Worm (Caenorhabditis elegans): ENCODE measurements around the gene T07D3.9.

T07D3.9 gene

DNA sequence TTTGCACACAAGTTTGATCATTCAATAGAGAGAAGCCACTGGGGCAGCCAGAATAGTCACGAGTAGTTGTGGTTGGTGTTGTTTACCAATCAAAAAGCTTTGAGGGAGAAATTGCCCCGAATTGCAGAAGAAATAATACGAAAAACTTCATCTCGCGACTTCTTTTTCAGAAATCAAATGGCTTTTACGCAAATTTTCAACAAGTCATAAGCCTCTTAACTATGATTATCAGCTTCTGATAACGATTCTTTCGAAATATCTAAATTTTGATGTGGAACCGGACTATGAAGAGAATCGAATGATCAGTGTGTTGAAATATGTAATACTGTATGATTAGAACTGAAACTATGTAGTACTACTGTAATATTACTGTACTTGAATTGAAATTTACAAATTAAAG, 19.6 kb upstream of the T07D3.9 start (continued):
- no peak for TF ChIP-seq nhr-28 (tag; optimal IDR thresholded peaks at IDR 0.05)

DNA sequence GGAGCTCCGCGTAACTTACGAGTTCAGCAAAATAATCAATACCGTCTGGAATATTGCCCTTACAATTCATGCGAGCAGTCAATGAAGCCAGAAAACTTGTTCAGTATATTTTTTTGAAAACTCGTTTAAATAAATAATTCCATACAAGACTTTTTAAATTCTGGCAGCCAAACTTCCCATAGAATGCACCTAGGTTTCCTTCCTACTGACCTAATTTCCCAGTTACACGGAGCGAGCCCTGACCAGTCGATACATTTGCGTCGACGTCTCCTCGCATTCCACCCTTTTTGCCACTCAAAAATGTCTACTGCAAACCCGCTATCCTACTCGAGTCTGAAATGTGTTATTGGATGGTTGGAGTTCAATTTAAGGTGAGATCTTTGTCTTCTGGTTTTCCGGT, 16.6 kb upstream of the T07D3.9 start, which contains the start of gene fbxc-30:
TSS of gene fbxc-30 (plus strand) at position 301 of the 400 bp plus-strand sequence.
- TF ChIP-seq F49E8.2 (tag; optimal IDR thresholded peaks at IDR 0.05; ENCODE audit: borderline replicate concordance) (no peak), rbr-2 (tag; optimal IDR thresholded peaks at IDR 0.05) (no peak), nhr-42 (GFP tag; IDR thresholded peaks at IDR 0.05) (no peak), ceh-44 (GFP tag; IDR thresholded peaks at IDR 0.05) (no peak), lin-1 (GFP tag; IDR thresholded peaks at IDR 0.05) (no peak), mdt-29 (GFP tag; IDR thresholded peaks at IDR 0.05) (no peak), ZK337.2 (GFP tag; IDR thresholded peaks at IDR 0.05) (no peak), hmg-1.1 (GFP tag; IDR thresholded peaks at IDR 0.05) (no peak), mdl-1 (tag; optimal IDR thresholded peaks at IDR 0.05) (no peak)

DNA sequence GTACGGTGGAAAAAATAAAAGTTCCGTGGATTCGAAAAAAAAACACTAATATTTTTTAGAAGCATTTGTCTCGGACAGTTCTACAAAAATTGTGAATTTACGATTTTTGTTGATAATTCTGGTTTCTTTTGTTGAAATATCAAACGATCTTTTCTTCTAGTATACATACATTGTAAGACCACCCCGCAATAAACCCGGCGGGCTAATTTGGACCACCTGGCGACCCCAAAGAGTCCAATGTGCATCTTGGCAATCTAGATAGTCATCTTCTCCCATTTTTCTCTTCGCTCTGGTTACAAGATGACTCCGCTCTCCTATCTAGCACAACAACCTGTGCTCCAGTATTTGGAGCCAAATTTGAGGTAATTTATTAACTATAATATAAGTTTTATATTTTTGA, 15.1 kb upstream of the T07D3.9 start, which contains the start of gene fbxc-29:
TSS of gene fbxc-29 (plus strand) at position 301 of the 400 bp plus-strand sequence.
- TF ChIP-seq duxl-1 (tag; optimal IDR thresholded peaks at IDR 0.05; ENCODE audit: poor library complexity): no peak
- TF ChIP-seq nhr-237 (tag; optimal IDR thresholded peaks at IDR 0.05): no peak
- TF ChIP-seq snpc-1.2 (GFP tag; IDR thresholded peaks at IDR 0.05): no peak
- TF ChIP-seq pha-4 (GFP tag; IDR thresholded peaks at IDR 0.05): no peak
- TF ChIP-seq pha-4 (tag; optimal IDR thresholded peaks at IDR 0.05): no peak
- no peak for TF ChIP-seq rbr-2 (tag; optimal IDR thresholded peaks at IDR 0.05)
- TF ChIP-seq dmd-6 (GFP tag; IDR thresholded peaks at IDR 0.05): no peak

DNA sequence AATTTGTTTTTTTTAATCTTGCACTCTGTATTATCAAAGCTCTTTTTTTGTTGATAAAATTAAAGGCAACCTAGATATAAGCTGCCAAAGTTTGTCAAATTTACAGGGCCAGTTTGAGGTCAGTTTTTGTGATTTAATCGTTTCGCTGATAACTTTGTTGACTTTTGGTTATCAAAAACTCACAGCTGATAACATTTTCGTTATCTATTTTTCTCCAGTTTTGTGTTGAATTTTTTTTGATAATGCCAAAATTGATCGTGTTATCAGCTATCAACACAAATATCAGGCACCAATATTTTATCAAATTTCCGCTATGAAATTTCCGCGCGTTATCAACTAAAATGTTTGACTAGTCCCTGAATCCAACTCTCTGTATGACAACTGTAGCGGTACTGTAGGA, 14.5 kb upstream of the T07D3.9 start:
- no peak for TF ChIP-seq ZK546.5 (tag; optimal IDR thresholded peaks at IDR 0.05)
- TF ChIP-seq pqm-1 (tag; optimal IDR thresholded peaks at IDR 0.05): peak; percentile 100
- no peak for TF ChIP-seq zip-2 (tag; optimal IDR thresholded peaks at IDR 0.05)
- TF ChIP-seq nhr-10 (tag; optimal IDR thresholded peaks at IDR 0.05): peak; percentile 9
- no peak for TF ChIP-seq lin-13 (GFP tag; optimal IDR thresholded peaks at IDR 0.05)
- peak; percentile 98 for TF ChIP-seq lin-1 (GFP tag; IDR thresholded peaks at IDR 0.05)
- no peak for TF ChIP-seq vab-7 (GFP tag; IDR thresholded peaks at IDR 0.05)
- peak; percentile 89 for TF ChIP-seq hlh-11 (tag; optimal IDR thresholded peaks at IDR 0.05)
- peak; percentile 95 for TF ChIP-seq nhr-28 (tag; optimal IDR thresholded peaks at IDR 0.05)
- TF ChIP-seq unc-62 (GFP tag; optimal IDR thresholded peaks at IDR 0.05 in 1 of 2): peak; percentile 32 to 91
- no peak for TF ChIP-seq unc-62 (tag; optimal IDR thresholded peaks at IDR 0.05)
- TF ChIP-seq ceh-20 (GFP tag; IDR thresholded peaks at IDR 0.05): peak; percentile 42; the same call in 1 of the 2 replicates
- TF ChIP-seq nhr-6 (tag; optimal IDR thresholded peaks at IDR 0.05): peak; percentile 79
- no peak for TF ChIP-seq Y5F2A.4 (GFP tag; optimal IDR thresholded peaks at IDR 0.05)
- no peak for TF ChIP-seq tag-97 (GFP tag; IDR thresholded peaks at IDR 0.05)
- TF ChIP-seq mdl-1 (tag; optimal IDR thresholded peaks at IDR 0.05): peak in 1 of 2 experiments; percentile 1
- TF ChIP-seq nhr-102 (tag; optimal IDR thresholded peaks at IDR 0.05): peak; percentile 84
- TF ChIP-seq dmd-6 (GFP tag; IDR thresholded peaks at IDR 0.05): peak; percentile 98
- peak in 1 of 2 experiments; percentile 16 for TF ChIP-seq daf-16 (GFP tag; optimal IDR thresholded peaks at IDR 0.05)
- TF ChIP-seq daf-16 (tag; optimal IDR thresholded peaks at IDR 0.05): peak; percentile 97
- TF ChIP-seq mxl-2 (GFP tag; conservative IDR thresholded peaks at IDR 0.05): no peak
- TF ChIP-seq php-3 (GFP tag; IDR thresholded peaks at IDR 0.05): peak; percentile 91
- 0 out of 2 replicates have a peak, but pooled peaks have one; percentile 32 for TF ChIP-seq nhr-42 (GFP tag; IDR thresholded peaks at IDR 0.05)
- TF ChIP-seq duxl-1 (tag; optimal IDR thresholded peaks at IDR 0.05; ENCODE audit: poor library complexity): peak; percentile 20
- peak; percentile 59 for TF ChIP-seq jun-1 (tag; optimal IDR thresholded peaks at IDR 0.05)
- TF ChIP-seq dve-1 (tag; optimal IDR thresholded peaks at IDR 0.05; ENCODE audit: insufficient read depth): no peak
- peak; percentile 95 for TF ChIP-seq tra-1 (GFP tag; IDR thresholded peaks at IDR 0.05)
- peak; percentile 85; the same call in 1 of the 2 replicates for TF ChIP-seq nhr-41 (GFP tag; IDR thresholded peaks at IDR 0.05)
- peak; percentile 95 for TF ChIP-seq nhr-77 (tag; optimal IDR thresholded peaks at IDR 0.05)

All from whole organism, L4 larva.